Worm (Caenorhabditis elegans) whole organism, early embryonic: Measurements from ENCODE around the gene K08B5.2.

Experiments used
- aly-1 ChIP-seq: sonication (generic microtip); optimal IDR thresholded peaks from 2 replicates; lab custom pipeline; 2016; ENCODE audit warnings: missing genetic modification characterization, missing compliant biosample characterization
- ama-1 ChIP-seq: fragments of 150-350 bp; optimal IDR thresholded peaks from 2 replicates; lab custom pipeline; 2014

ce11 chrX:16595522-16596282 is 42.0 kb upstream of the K08B5.2 start:
- TF ChIP-seq aly-1 (no peak), ama-1 (lab: Kevin White, UChicago) (no peak)
